Worm (Caenorhabditis elegans) whole organism, L1 larva: Measurements from ENCODE around the gene ceh-31.

Source experiments
- C16A3.4 ChIP-seq: fragments of 150-350 bp; optimal IDR thresholded peaks from 2 replicates; lab custom pipeline; 2014; ENCODE audit warnings: missing biosample characterization, missing genetic modification characterization
- F16B12.6 ChIP-seq: fragments of 150-350 bp; optimal IDR thresholded peaks from 2 replicates; lab custom pipeline; 2014; ENCODE audit warnings: missing biosample characterization, missing genetic modification characterization
- Y116A8C.19 ChIP-seq: sonication (generic microtip); optimal IDR thresholded peaks from 2 replicates; lab custom pipeline; 2016; ENCODE audit warnings: missing compliant biosample characterization, missing genetic modification characterization, borderline replicate concordance
- aly-2 ChIP-seq: fragments of 150-350 bp; optimal IDR thresholded peaks from 2 replicates; lab custom pipeline; 2014; ENCODE audit warnings: missing biosample characterization, missing genetic modification characterization
- ama-1 ChIP-seq: fragments of 150-350 bp; optimal IDR thresholded peaks from 2 replicates; lab custom pipeline; 2014
- blmp-1 ChIP-seq: fragments of 150-350 bp; optimal IDR thresholded peaks from 2 replicates; lab custom pipeline; 2014; ENCODE audit warnings: missing biosample characterization, missing genetic modification characterization
- ceh-8 ChIP-seq: fragments of 200-800 bp; sonication (Bioruptor generic); optimal IDR thresholded peaks from 2 replicates; lab custom pipeline; 2018; ENCODE audit warnings: mild to moderate bottlenecking, missing genetic modification characterization, moderate library complexity, missing compliant biosample characterization
- ceh-82 ChIP-seq, 3 experiments: fragments of 150-350 bp in 1 of 3; sonication (generic microtip) in 2 of 3; optimal IDR thresholded peaks; 2 replicates each; lab custom pipeline; 2014 to 2017; ENCODE audit warnings: missing biosample characterization in 3 of 3, missing genetic modification characterization in 3 of 3
- ceh-88 ChIP-seq: fragments of 200-800 bp; sonication (Bioruptor generic); IDR thresholded peaks from 2 replicates; pipeline ENCODE4 v1.3.6; 2022; ENCODE audit warnings: missing genetic modification characterization, missing compliant biosample characterization
- ceh-90 ChIP-seq: sonication (generic microtip); optimal IDR thresholded peaks from 2 replicates; lab custom pipeline; 2016; ENCODE audit warnings: missing genetic modification characterization, missing compliant biosample characterization
- dpl-1 ChIP-seq, 3 experiments: fragments of 150-350 bp in 2 of 3; sonication (generic microtip) in 1 of 3; optimal IDR thresholded peaks; 2 replicates each; lab custom pipeline; 2014 to 2017; ENCODE audit warnings: missing biosample characterization in 3 of 3, missing genetic modification characterization in 3 of 3, missing genetic modification reagents in 3 of 3
- efl-1 ChIP-seq, 4 experiments: fragments of 150-350 bp; optimal IDR thresholded peaks in 3 of 4; peaks in 1 of 4; 1 replicate in 1 of 4; 2 replicates in 3 of 4; lab custom pipeline; 2014; ENCODE audit warnings: missing biosample characterization in 2 of 4, missing genetic modification characterization in 2 of 4, missing genetic modification reagents in 2 of 4
- elt-3 ChIP-seq, 6 experiments: fragments of 150-350 bp in 1 of 6; sonication (generic microtip); optimal IDR thresholded peaks; 2 replicates each; lab custom pipeline; 2017 to 2018; ENCODE audit warnings: missing biosample characterization in 6 of 6, missing genetic modification characterization in 6 of 6, inconsistent platforms in 1 of 6
- fkh-8 ChIP-seq: sonication (generic microtip); optimal IDR thresholded peaks from 2 replicates; lab custom pipeline; 2016; ENCODE audit warnings: mild to moderate bottlenecking, missing genetic modification characterization, missing compliant biosample characterization
- fos-1 ChIP-seq: fragments of 150-350 bp; optimal IDR thresholded peaks from 2 replicates; lab custom pipeline; 2014; ENCODE audit warnings: missing biosample characterization, missing genetic modification characterization
- grh-1 ChIP-seq: fragments of 200-800 bp; sonication (Bioruptor generic); IDR thresholded peaks from 2 replicates; pipeline ENCODE4 v1.3.6; 2022; ENCODE audit warnings: missing genetic modification reagents, missing genetic modification characterization, missing compliant biosample characterization
- lin-13 ChIP-seq: fragments of 150-350 bp; optimal IDR thresholded peaks from 2 replicates; lab custom pipeline; 2014; ENCODE audit warnings: missing biosample characterization, missing genetic modification reagents, missing genetic modification characterization
- lin-14 ChIP-seq: fragments of 200-800 bp; sonication (Bioruptor generic); optimal IDR thresholded peaks from 2 replicates; lab custom pipeline; 2018; ENCODE audit warnings: mild to moderate bottlenecking, missing genetic modification characterization, moderate library complexity, missing compliant biosample characterization
- lin-35 ChIP-seq, 2 experiments: fragments of 150-350 bp; optimal IDR thresholded peaks; 2 replicates each; lab custom pipeline; 2014; ENCODE audit warnings: missing biosample characterization in 2 of 2, missing genetic modification characterization in 2 of 2, missing genetic modification reagents in 2 of 2
- mdl-1 ChIP-seq, 2 experiments: fragments of 150-350 bp; optimal IDR thresholded peaks; 2 replicates each; lab custom pipeline; 2014 to 2017; ENCODE audit warnings: missing biosample characterization in 2 of 2, missing genetic modification characterization in 2 of 2, inconsistent platforms in 1 of 2
- mef-2 ChIP-seq: fragments of 150-350 bp; optimal IDR thresholded peaks from 2 replicates; lab custom pipeline; 2014; ENCODE audit warnings: missing biosample characterization, missing genetic modification characterization
- mep-1 ChIP-seq: fragments of 150-350 bp; optimal IDR thresholded peaks from 2 replicates; lab custom pipeline; 2014; ENCODE audit warnings: missing biosample characterization, missing genetic modification characterization
- nhr-11 ChIP-seq: fragments of 150-350 bp; optimal IDR thresholded peaks from 2 replicates; lab custom pipeline; 2014; ENCODE audit warnings: missing biosample characterization, missing genetic modification characterization
- nhr-19 ChIP-seq: fragments of 200-800 bp; sonication (Bioruptor generic); conservative IDR thresholded peaks from 2 replicates; pipeline ENCODE4 v1.3.6; 2022; ENCODE audit warnings: missing genetic modification characterization, missing compliant biosample characterization
- nhr-237 ChIP-seq: fragments of 150-350 bp; optimal IDR thresholded peaks from 2 replicates; lab custom pipeline; 2014; ENCODE audit warnings: missing biosample characterization, missing genetic modification characterization
- nhr-28 ChIP-seq: fragments of 150-350 bp; optimal IDR thresholded peaks from 2 replicates; lab custom pipeline; 2014; ENCODE audit warnings: missing biosample characterization, missing genetic modification characterization
- nhr-47 ChIP-seq: sonication (generic microtip); optimal IDR thresholded peaks from 2 replicates; lab custom pipeline; 2016; ENCODE audit warnings: mild to moderate bottlenecking, missing genetic modification characterization, moderate library complexity, missing compliant biosample characterization
- nhr-71 ChIP-seq: sonication (generic microtip); optimal IDR thresholded peaks from 2 replicates; lab custom pipeline; 2016; ENCODE audit warnings: mild to moderate bottlenecking, missing genetic modification characterization, moderate library complexity, missing compliant biosample characterization
- nhr-76 ChIP-seq: sonication (generic microtip); optimal IDR thresholded peaks from 2 replicates; lab custom pipeline; 2017; ENCODE audit warnings: missing biosample characterization, missing genetic modification characterization
- nhr-85 ChIP-seq: sonication (generic microtip); peaks from one replicate; lab custom pipeline; 2016; ENCODE audit warnings: missing genetic modification characterization, inconsistent platforms, missing compliant biosample characterization
- nhr-90 ChIP-seq: sonication (generic microtip); optimal IDR thresholded peaks from 2 replicates; lab custom pipeline; 2016; ENCODE audit warnings: mild to moderate bottlenecking, missing genetic modification characterization, missing compliant biosample characterization; ENCODE audit not compliant: poor library complexity
- rnt-1 ChIP-seq: sonication (generic microtip); optimal IDR thresholded peaks from 2 replicates; lab custom pipeline; 2016; ENCODE audit warnings: mild to moderate bottlenecking, missing genetic modification characterization, moderate library complexity, missing compliant biosample characterization
- snu-23 ChIP-seq: sonication (generic microtip); optimal IDR thresholded peaks from 2 replicates; lab custom pipeline; 2016; ENCODE audit warnings: missing genetic modification characterization, missing compliant biosample characterization
- sox-4 ChIP-seq: sonication (generic microtip); optimal IDR thresholded peaks from 2 replicates; lab custom pipeline; 2016; ENCODE audit warnings: missing genetic modification characterization, missing compliant biosample characterization
- sup-37 ChIP-seq: fragments of 200-800 bp; sonication (Bioruptor generic); optimal IDR thresholded peaks from 2 replicates; lab custom pipeline; 2018; ENCODE audit warnings: mild to moderate bottlenecking, missing genetic modification characterization, missing compliant biosample characterization
- tlp-1 ChIP-seq: fragments of 150-350 bp; optimal IDR thresholded peaks from 2 replicates; lab custom pipeline; 2014; ENCODE audit warnings: missing biosample characterization, missing genetic modification characterization
- unc-98 ChIP-seq: fragments of 200-800 bp; sonication (Bioruptor generic); IDR thresholded peaks from 2 replicates; pipeline ENCODE4 v1.3.6; 2022; ENCODE audit warnings: missing genetic modification characterization, missing compliant biosample characterization
- ztf-4 ChIP-seq: fragments of 150-350 bp; optimal IDR thresholded peaks from 2 replicates; lab custom pipeline; 2014; ENCODE audit warnings: missing biosample characterization, missing genetic modification characterization

The ceh-31 gene

DNA sequence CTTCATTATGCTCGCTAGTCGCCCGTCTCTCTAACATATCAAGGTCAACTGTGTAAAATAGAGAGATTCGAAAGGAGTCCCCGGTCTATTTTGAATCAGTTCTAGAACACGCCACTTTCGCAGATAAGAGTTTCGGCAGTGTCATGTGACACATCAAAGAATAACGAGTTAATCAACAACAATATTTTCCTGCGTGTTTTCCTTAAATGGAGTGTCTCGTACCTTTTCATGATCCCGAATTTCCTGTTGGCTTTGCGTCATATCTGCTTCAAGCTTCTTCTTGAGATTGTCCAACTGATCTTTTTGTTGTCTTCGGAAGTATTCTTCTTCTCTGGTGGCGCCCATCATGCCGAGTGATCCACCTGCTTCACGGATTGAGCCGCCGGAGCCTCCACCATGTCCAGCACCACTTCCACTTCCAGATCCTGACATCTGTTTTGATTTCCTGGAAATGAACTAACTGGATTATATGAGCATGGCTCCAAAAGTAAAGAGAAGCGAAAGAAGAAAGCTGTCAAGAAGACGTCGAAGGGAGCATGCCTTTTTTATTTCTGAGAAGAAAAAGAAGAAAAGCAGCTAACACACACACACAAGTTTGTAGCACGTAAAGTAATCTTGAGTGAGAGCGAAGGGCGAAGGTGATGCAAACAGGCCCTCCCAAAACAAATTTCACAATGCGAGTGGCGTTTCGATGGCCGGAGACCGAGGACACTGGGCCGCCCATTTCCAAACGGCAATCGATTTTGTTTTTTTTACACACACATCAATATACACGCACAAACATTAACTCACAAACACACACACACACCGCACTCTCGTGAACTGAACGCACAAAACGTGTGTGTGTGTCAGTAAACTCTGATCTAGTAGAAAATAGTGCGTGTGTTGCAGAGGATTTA is 45.2 kb upstream of the ceh-31 start (continued):
- TF ChIP-seq F16B12.6 (tag; lab: Kevin White, UChicago) (no peak), Y116A8C.19 (tag; lab: Kevin White, UChicago) (no peak), unc-98 (GFP tag; lab: Robert Waterston, UW) (no peak), snu-23 (GFP tag; lab: Kevin White, UChicago) (peak; percentile 65), ceh-82 (tag; optimal IDR thresholded peaks at IDR 0.05; lab: Kevin White, UChicago) (peak in 2 of 3 experiments; percentile 18 to 29), lin-14 (GFP tag; lab: Kevin White, UChicago) (peak; percentile 59), mef-2 (tag; lab: Kevin White, UChicago) (no peak), fkh-8 (tag; lab: Kevin White, UChicago) (peak; percentile 36), ceh-8 (GFP tag; lab: Kevin White, UChicago) (peak; percentile 33), tlp-1 (tag; lab: Kevin White, UChicago) (no peak), nhr-28 (no peak), sup-37 (GFP tag; lab: Kevin White, UChicago) (no peak), dpl-1 (GFP tag; optimal IDR thresholded peaks at IDR 0.05; lab: Kevin White, UChicago) (no peak), C16A3.4 (tag; lab: Kevin White, UChicago) (peak; percentile 54), ceh-88 (no peak), efl-1 (optimal IDR thresholded peaks at IDR 0.05; lab: Kevin White, UChicago) (peak in 1 of 2 experiments; percentile 4), efl-1 (GFP tag; optimal IDR thresholded peaks at IDR 0.05 in 1 of 2; lab: Kevin White, UChicago) (peak in 1 of 2 experiments; percentile 66), nhr-76 (tag; lab: Kevin White, UChicago) (no peak)

DNA sequence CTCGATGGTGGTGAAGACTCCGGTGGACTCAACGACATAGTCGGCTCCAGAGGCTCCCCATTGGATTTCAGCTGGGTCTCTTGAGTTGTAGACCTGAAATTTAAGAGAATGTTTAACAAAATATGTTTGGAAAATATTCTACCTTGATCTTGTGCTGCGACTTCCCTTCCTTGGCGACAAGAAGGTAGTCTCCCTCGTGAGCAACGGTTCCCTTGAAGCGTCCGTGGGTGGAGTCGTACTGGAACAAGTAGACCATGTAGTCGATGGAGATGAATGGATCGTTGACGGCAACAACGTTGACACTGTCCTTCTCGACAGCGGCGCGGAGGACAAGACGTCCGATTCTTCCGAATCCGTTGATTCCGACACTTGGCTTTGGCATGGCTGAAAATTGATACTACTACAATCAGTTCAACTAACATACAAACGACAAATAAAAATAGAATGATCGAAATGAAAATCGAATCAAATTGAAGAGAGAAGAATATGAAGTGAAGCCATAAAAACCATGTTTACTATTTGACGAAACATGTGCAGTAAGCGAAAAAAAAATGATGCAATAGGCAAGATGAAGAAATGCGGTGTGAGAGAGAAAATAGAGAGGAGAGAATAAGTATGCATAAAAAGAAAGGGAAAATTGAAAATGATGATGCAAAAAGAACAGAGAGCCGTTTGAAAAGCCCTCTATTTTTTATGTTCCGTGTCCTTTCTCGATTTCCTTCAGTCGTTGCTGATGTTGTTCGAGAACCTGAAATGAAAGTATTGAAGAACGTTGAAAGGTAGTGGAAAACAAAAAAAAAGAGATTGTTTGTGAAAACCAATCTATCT is 44.3 kb upstream of the ceh-31 start, which contains the start of gene gpd-2:
Gene gpd-2, minus strand, starts transcription at position 384 of the 828 bp plus-strand sequence.
- no peak for TF ChIP-seq efl-1 (optimal IDR thresholded peaks at IDR 0.05; lab: Kevin White, UChicago)
- peak in 1 of 2 experiments; percentile 90 for TF ChIP-seq efl-1 (GFP tag; optimal IDR thresholded peaks at IDR 0.05 in 1 of 2; lab: Kevin White, UChicago)
- peak in 1 of 3 experiments; percentile 9 for TF ChIP-seq ceh-82 (tag; optimal IDR thresholded peaks at IDR 0.05; lab: Kevin White, UChicago)
- TF ChIP-seq ztf-4 (tag; lab: Kevin White, UChicago) = peak; percentile 21
- peak; percentile 14 for TF ChIP-seq blmp-1 (tag; lab: Kevin White, UChicago)
- TF ChIP-seq nhr-85 (tag; lab: Kevin White, UChicago) = peak; percentile 37
- 0 out of 2 replicates have a peak, but pooled peaks have one; percentile 10 for TF ChIP-seq grh-1 (GFP tag; lab: Robert Waterston, UW)
- TF ChIP-seq mep-1 = peak; percentile 44
- TF ChIP-seq ceh-90 (tag; lab: Kevin White, UChicago) = no peak
- TF ChIP-seq lin-13 (GFP tag; lab: Kevin White, UChicago) = no peak

- TF ChIP-seq fos-1 (tag; lab: Kevin White, UChicago) (no peak), sox-4 (tag; lab: Kevin White, UChicago) (peak; percentile 20), nhr-19 (GFP tag; lab: Robert Waterston, UW) (peak; percentile 32), mdl-1 (tag; optimal IDR thresholded peaks at IDR 0.05; lab: Kevin White, UChicago) (no peak), nhr-90 (tag; lab: Kevin White, UChicago) (peak; percentile 50), nhr-71 (tag; lab: Kevin White, UChicago) (peak; percentile 53), ama-1 (peak; percentile 50), rnt-1 (tag; lab: Kevin White, UChicago) (peak; percentile 21), nhr-237 (no peak), snu-23 (GFP tag; lab: Kevin White, UChicago) (peak; percentile 10), lin-35 (GFP tag; optimal IDR thresholded peaks at IDR 0.05; lab: Kevin White, UChicago) (peak in 1 of 2 experiments; percentile 14), nhr-11 (tag; lab: Kevin White, UChicago) (no peak), elt-3 (tag; optimal IDR thresholded peaks at IDR 0.05; lab: Kevin White, UChicago) (peak in 1 of 6 experiments; percentile 5), nhr-47 (tag; lab: Kevin White, UChicago) (peak; percentile 16), aly-2 (tag; lab: Kevin White, UChicago) (peak; percentile 3), ztf-4 (tag; lab: Kevin White, UChicago) (peak; percentile 31), ceh-8 (GFP tag; lab: Kevin White, UChicago) (no peak), grh-1 (GFP tag; lab: Robert Waterston, UW) (peak; percentile 35; the same call in 1 of the 2 replicates), nhr-85 (tag; lab: Kevin White, UChicago) (peak; percentile 74), nhr-28 (no peak)
- TF ChIP-seq, all 84 proteins: peak for 14
These were observed 42.8 kb upstream of the ceh-31 start, which contains the start of gene gpd-3 for ce11 chrX:3112946-3113427. Gene gpd-3, minus strand, starts transcription at chrX:3113341.
